Fruit fly (Drosophila melanogaster): ENCODE results near the gene eyg.

dm6 chr3L:12496428-12497344 is 28.9 kb upstream of the eyg start, which contains the start of gene CG10657:
- TF ChIP-seq psq (optimal IDR thresholded peaks at IDR 0.05) = no peak
- TF ChIP-seq CG8478 (optimal IDR thresholded peaks at IDR 0.05) = no peak
- no peak for TF ChIP-seq EcR (GFP tag; optimal IDR thresholded peaks at IDR 0.05)
- TF ChIP-seq pan (optimal IDR thresholded peaks at IDR 0.05) = no peak
- no peak for TF ChIP-seq usp (GFP tag; optimal IDR thresholded peaks at IDR 0.05)
